Worm (Caenorhabditis elegans) whole organism, early embryonic: Measurements from ENCODE around the gene str-182.

Experiments used
- F13C5.2 ChIP-seq: sonication (generic microtip); optimal IDR thresholded peaks from 2 replicates; lab custom pipeline; 2017; ENCODE audit warnings: mild to moderate bottlenecking, missing genetic modification characterization, inconsistent platforms, missing compliant biosample characterization
- aly-1 ChIP-seq: sonication (generic microtip); optimal IDR thresholded peaks from 2 replicates; lab custom pipeline; 2016; ENCODE audit warnings: missing genetic modification characterization, missing compliant biosample characterization
- ama-1 ChIP-seq: fragments of 150-350 bp; optimal IDR thresholded peaks from 2 replicates; lab custom pipeline; 2014
- ets-7 ChIP-seq: sonication (generic microtip); optimal IDR thresholded peaks from 2 replicates; lab custom pipeline; 2016; ENCODE audit warnings: missing genotype, missing genetic modification characterization, missing compliant biosample characterization
- flt-1 ChIP-seq: fragments of 200-800 bp; sonication (Bioruptor generic); IDR thresholded peaks from 2 replicates; pipeline ENCODE4 v1.3.6; 2022; ENCODE audit warnings: missing genetic modification characterization, missing compliant biosample characterization
- hmbx-1 ChIP-seq: sonication (generic microtip); optimal IDR thresholded peaks from 2 replicates; lab custom pipeline; 2016; ENCODE audit warnings: mild to moderate bottlenecking, missing genetic modification characterization, missing compliant biosample characterization
- hmg-4 ChIP-seq: fragments of 200-800 bp; sonication (Bioruptor generic); optimal IDR thresholded peaks from 2 replicates; lab custom pipeline; 2018; ENCODE audit warnings: mild to moderate bottlenecking, missing genetic modification characterization, missing compliant biosample characterization
- pes-1 ChIP-seq: fragments of 200-800 bp; sonication (Bioruptor generic); IDR thresholded peaks from 2 replicates; pipeline ENCODE4 v1.3.6; 2022; ENCODE audit warnings: missing genetic modification reagents, missing genetic modification characterization, missing compliant biosample characterization
- scrt-1 ChIP-seq: fragments of 200-800 bp; sonication (Bioruptor generic); IDR thresholded peaks from 2 replicates; pipeline ENCODE4 v1.3.6; 2022; ENCODE audit warnings: missing genetic modification characterization, missing compliant biosample characterization
- sea-1 ChIP-seq: fragments of 200-800 bp; sonication (Bioruptor generic); conservative IDR thresholded peaks from 2 replicates; pipeline ENCODE4 v1.3.6; 2022; ENCODE audit warnings: missing genetic modification characterization, missing compliant biosample characterization
- tbx-37 ChIP-seq: fragments of 200-800 bp; sonication (Bioruptor generic); conservative IDR thresholded peaks from 2 replicates; pipeline ENCODE4 v1.3.6; 2022; ENCODE audit warnings: missing genetic modification reagents, missing genetic modification characterization, missing compliant biosample characterization
- tra-4 ChIP-seq: sonication (generic microtip); optimal IDR thresholded peaks from 2 replicates; lab custom pipeline; 2017; ENCODE audit warnings: missing genetic modification characterization, missing compliant biosample characterization

ce11 chrV:10260460-10260859, 27.2 kb upstream of the str-182 start, which contains the start of gene sri-18:
- TF ChIP-seq ets-7 (tag; lab: Kevin White, UChicago) (no peak), F13C5.2 (tag; lab: Kevin White, UChicago) (no peak), ama-1 (lab: Kevin White, UChicago) (no peak), hmg-4 (GFP tag; lab: Kevin White, UChicago) (no peak), scrt-1 (GFP tag; lab: Robert Waterston, UW) (no peak), tra-4 (tag; lab: Kevin White, UChicago) (no peak), hmbx-1 (tag; lab: Kevin White, UChicago) (no peak), pes-1 (GFP tag; lab: Robert Waterston, UW) (no peak), flt-1 (no peak), aly-1 (tag; lab: Kevin White, UChicago) (no peak), sea-1 (GFP tag; lab: Robert Waterston, UW) (no peak), tbx-37 (no peak)
